Fruit fly (Drosophila melanogaster) Kc167 (cell line): ENCODE measurements around the gene CG16798.

Experiments
- Myc ChIP-seq: fragments of >200 bp; optimal IDR thresholded peaks from 2 replicates; lab custom pipeline; 2017; ENCODE audit warnings: missing external identifiers
- Sin3A ChIP-seq: fragments of >200 bp; optimal IDR thresholded peaks from 2 replicates; lab custom pipeline; 2018; ENCODE audit warnings: missing external identifiers
- h ChIP-seq: fragments of >200 bp; optimal IDR thresholded peaks from 3 replicates; lab custom pipeline; 2018; ENCODE audit warnings: missing external identifiers
- insv ChIP-seq: fragments of >200 bp; optimal IDR thresholded peaks from 3 replicates; lab custom pipeline; 2018; ENCODE audit warnings: missing external identifiers
- psq ChIP-seq: fragments of >200 bp; optimal IDR thresholded peaks from 2 replicates; lab custom pipeline; 2017; ENCODE audit warnings: missing external identifiers

DNA sequence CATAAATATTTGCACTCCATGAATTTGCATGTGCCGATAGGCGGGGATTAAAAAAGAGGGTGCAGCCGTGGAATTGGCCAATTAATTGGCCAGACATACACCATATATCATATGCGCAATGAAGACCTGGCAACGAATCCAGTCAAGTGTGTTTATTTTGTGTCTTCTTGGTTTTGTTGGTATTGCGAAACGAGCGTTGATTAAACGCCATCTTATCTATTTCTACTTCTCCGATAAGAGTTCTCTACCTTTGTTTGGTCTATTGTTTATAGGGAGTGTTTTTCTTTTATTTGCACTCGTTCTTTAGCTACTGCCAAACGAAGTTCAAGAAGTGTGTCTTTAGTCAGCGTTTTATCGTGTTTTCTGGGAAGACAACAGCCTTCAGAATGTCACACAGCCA is 44.4 kb downstream of the CG16798 start:
- no peak for TF ChIP-seq insv
- no peak for TF ChIP-seq Myc (lab: Kevin White, UChicago)
- no peak for TF ChIP-seq psq (lab: Kevin White, UChicago)
- no peak for TF ChIP-seq h (lab: Kevin White, UChicago)
- TF ChIP-seq Sin3A (lab: Kevin White, UChicago) = no peak
